Fruit fly (Drosophila melanogaster) whole organism, embryonic: ENCODE results near the gene CG32487.
A peak's percentile ranks its signal among the peaks of the same experiment; 100 is the strongest.

ENCODE experiments used
- Ada2b ChIP-seq: fragments of 200-800 bp; sonication (Bioruptor generic); IDR thresholded peaks from 2 replicates; pipeline ENCODE4 v1.3.6; 2022; ENCODE audit warnings: missing biosample characterization, missing genetic modification characterization
- Antp ChIP-seq: fragments of 200-800 bp; sonication (Bioruptor generic); optimal IDR thresholded peaks from 3 replicates; lab custom pipeline; 2016; ENCODE audit warnings: missing biosample characterization, missing genetic modification characterization
- B-H1 ChIP-seq: fragments of 200-800 bp; sonication (Bioruptor generic); IDR thresholded peaks from 3 replicates; pipeline ENCODE4 v1.3.6; 2022; ENCODE audit warnings: missing biosample characterization, missing genetic modification characterization
- CG10959 ChIP-seq: fragments of 200-800 bp; sonication (Bioruptor generic); IDR thresholded peaks from 2 replicates; pipeline ENCODE4 v1.3.6; 2022; ENCODE audit warnings: missing biosample characterization, missing genetic modification characterization
- CG12219 ChIP-seq: fragments of 200-800 bp; sonication (Bioruptor generic); optimal IDR thresholded peaks from 3 replicates; lab custom pipeline; 2018; ENCODE audit warnings: missing biosample characterization, mild to moderate bottlenecking, missing genetic modification characterization
- CG16815 ChIP-seq: fragments of 200-800 bp; sonication (Bioruptor generic); optimal IDR thresholded peaks from 3 replicates; lab custom pipeline; 2017; ENCODE audit warnings: missing biosample characterization, mild to moderate bottlenecking, missing genetic modification characterization
- CG17802 ChIP-seq: fragments of 200-800 bp; sonication (Bioruptor generic); optimal IDR thresholded peaks from 2 replicates; lab custom pipeline; 2018; ENCODE audit warnings: missing biosample characterization, mild to moderate bottlenecking, missing genetic modification characterization, moderate library complexity
- CG18619 ChIP-seq: fragments of 200-800 bp; sonication (Bioruptor generic); optimal IDR thresholded peaks from 3 replicates; lab custom pipeline; 2017; ENCODE audit warnings: missing biosample characterization, mild to moderate bottlenecking, missing genetic modification characterization
- CG18764 ChIP-seq: fragments of 200-800 bp; sonication (Bioruptor generic); optimal IDR thresholded peaks from 3 replicates; lab custom pipeline; 2016; ENCODE audit warnings: missing biosample characterization, missing genetic modification characterization
- CG2202 ChIP-seq: fragments of 200-800 bp; sonication (Bioruptor generic); optimal IDR thresholded peaks from 2 replicates; lab custom pipeline; 2018; ENCODE audit warnings: missing biosample characterization, mild to moderate bottlenecking, missing genetic modification characterization
- CG4707 ChIP-seq: fragments of 200-800 bp; sonication (Bioruptor generic); optimal IDR thresholded peaks from 2 replicates; lab custom pipeline; 2018; ENCODE audit warnings: missing biosample characterization, mild to moderate bottlenecking, missing genetic modification characterization, moderate library complexity
- CG6175 ChIP-seq: fragments of 200-800 bp; sonication (Bioruptor generic); IDR thresholded peaks from 3 replicates; pipeline ENCODE4 v1.3.6; 2022; ENCODE audit warnings: missing biosample characterization, missing genetic modification characterization
- CG7271 ChIP-seq: fragments of 200-800 bp; sonication (Bioruptor generic); optimal IDR thresholded peaks from 2 replicates; lab custom pipeline; 2018; ENCODE audit warnings: missing biosample characterization, mild to moderate bottlenecking, missing genetic modification characterization, moderate library complexity
- CG7839 ChIP-seq: fragments of 200-800 bp; sonication (Bioruptor generic); optimal IDR thresholded peaks from 3 replicates; lab custom pipeline; 2018; ENCODE audit warnings: missing biosample characterization, mild to moderate bottlenecking, missing genetic modification characterization, moderate library complexity
- CG8281 ChIP-seq: fragments of 200-800 bp; sonication (Bioruptor generic); optimal IDR thresholded peaks from 2 replicates; lab custom pipeline; 2018; ENCODE audit warnings: missing biosample characterization, mild to moderate bottlenecking, missing genetic modification characterization, moderate library complexity
- CG9437 ChIP-seq: fragments of 200-800 bp; sonication (Bioruptor generic); optimal IDR thresholded peaks from 2 replicates; lab custom pipeline; 2018; ENCODE audit warnings: missing biosample characterization, mild to moderate bottlenecking, missing genetic modification characterization
- Chrac-16 ChIP-seq: fragments of 200-800 bp; sonication (Bioruptor generic); optimal IDR thresholded peaks from 3 replicates; lab custom pipeline; 2016; ENCODE audit warnings: missing biosample characterization, missing genetic modification characterization
- CkIIα-i1 ChIP-seq: fragments of 200-800 bp; sonication (Bioruptor generic); IDR thresholded peaks from 2 replicates; pipeline ENCODE4 v1.3.6; 2022; ENCODE audit warnings: missing biosample characterization, missing genetic modification characterization
- D ChIP-seq, 2 experiments: fragments of 200-800 bp in 1 of 2; fragments of >200 bp in 1 of 2; sonication (Bioruptor generic) in 1 of 2; optimal IDR thresholded peaks; 2 replicates in 1 of 2; 3 replicates in 1 of 2; lab custom pipeline; 2017; ENCODE audit warnings: mild to moderate bottlenecking in 1 of 2, missing biosample characterization in 1 of 2, missing genetic modification characterization in 1 of 2, missing genetic modification reagents in 1 of 2
- Drgx ChIP-seq: fragments of 200-800 bp; sonication (Bioruptor generic); IDR thresholded peaks from 2 replicates; pipeline ENCODE4 v1.3.6; 2022; ENCODE audit warnings: missing biosample characterization, missing genetic modification characterization
- Eip74EF ChIP-seq, 2 experiments: fragments of 200-800 bp in 1 of 2; fragments of >200 bp in 1 of 2; sonication (Bioruptor generic) in 1 of 2; optimal IDR thresholded peaks; 2 replicates each; lab custom pipeline; 2017 to 2019; ENCODE audit warnings: missing biosample characterization in 2 of 2, missing genetic modification characterization in 2 of 2, mild to moderate bottlenecking in 1 of 2, moderate library complexity in 1 of 2
- MBD-R2 ChIP-seq: fragments of 200-800 bp; sonication (Bioruptor generic); IDR thresholded peaks from 2 replicates; pipeline ENCODE4 v1.3.6; 2022; ENCODE audit warnings: missing biosample characterization, missing genetic modification characterization
- MESR4 ChIP-seq: fragments of 200-800 bp; sonication (Bioruptor generic); optimal IDR thresholded peaks from 2 replicates; lab custom pipeline; 2018; ENCODE audit warnings: missing biosample characterization, mild to moderate bottlenecking, missing genetic modification characterization, moderate library complexity
- NC2β ChIP-seq: fragments of 200-800 bp; sonication (Bioruptor generic); optimal IDR thresholded peaks from 2 replicates; lab custom pipeline; 2016; ENCODE audit warnings: missing biosample characterization, missing genetic modification characterization
- Oaz ChIP-seq: fragments of 200-800 bp; sonication (Bioruptor generic); IDR thresholded peaks from 2 replicates; pipeline ENCODE4 v1.3.6; 2022; ENCODE audit warnings: missing biosample characterization, missing genetic modification characterization
- Tbp ChIP-seq: fragments of >200 bp; optimal IDR thresholded peaks from 2 replicates; lab custom pipeline; 2018; ENCODE audit warnings: missing biosample characterization, missing genetic modification characterization
- Usf ChIP-seq: fragments of 200-800 bp; sonication (Bioruptor generic); optimal IDR thresholded peaks from 2 replicates; lab custom pipeline; 2017; ENCODE audit warnings: missing genotype, missing biosample characterization, missing genetic modification characterization
- Xrp1 ChIP-seq: fragments of 200-800 bp; sonication (Bioruptor generic); IDR thresholded peaks from 2 replicates; pipeline ENCODE4 v1.3.6; 2022; ENCODE audit warnings: missing biosample characterization, missing genetic modification characterization
- YL-1 ChIP-seq: fragments of 200-800 bp; sonication (Bioruptor generic); optimal IDR thresholded peaks from 3 replicates; lab custom pipeline; 2017; ENCODE audit warnings: missing biosample characterization, mild to moderate bottlenecking, missing genetic modification characterization
- al ChIP-seq: fragments of 200-800 bp; sonication (Bioruptor generic); IDR thresholded peaks from 2 replicates; pipeline ENCODE4 v1.3.6; 2022; ENCODE audit warnings: missing biosample characterization, missing genetic modification characterization
- bab2 ChIP-seq: fragments of 200-800 bp; sonication (Bioruptor generic); optimal IDR thresholded peaks from 2 replicates; lab custom pipeline; 2016; ENCODE audit warnings: missing biosample characterization, missing genetic modification characterization
- caup ChIP-seq: fragments of 200-800 bp; sonication (Bioruptor generic); optimal IDR thresholded peaks from 3 replicates; lab custom pipeline; 2017; ENCODE audit warnings: missing biosample characterization, mild to moderate bottlenecking, missing genetic modification characterization, moderate library complexity; ENCODE audit not compliant: severe bottlenecking
- crp ChIP-seq, 2 experiments: fragments of 200-800 bp; sonication (Bioruptor generic); optimal IDR thresholded peaks; 2 replicates in 1 of 2; 3 replicates in 1 of 2; lab custom pipeline; 2017; ENCODE audit warnings: missing biosample characterization in 2 of 2, missing genetic modification characterization in 2 of 2, mild to moderate bottlenecking in 1 of 2, moderate library complexity in 1 of 2
- dati ChIP-seq: fragments of 200-800 bp; sonication (Bioruptor generic); IDR thresholded peaks from 2 replicates; pipeline ENCODE4 v1.3.6; 2022; ENCODE audit warnings: missing biosample characterization, missing genetic modification characterization
- dpn ChIP-seq, 2 experiments: fragments of 200-800 bp; sonication (Bioruptor generic); optimal IDR thresholded peaks; 3 replicates each; lab custom pipeline; 2016; ENCODE audit warnings: missing biosample characterization in 2 of 2, missing genetic modification characterization in 2 of 2
- esg ChIP-seq: fragments of 200-800 bp; sonication (Bioruptor generic); conservative IDR thresholded peaks from 2 replicates; pipeline ENCODE4 v1.3.6; 2022; ENCODE audit warnings: missing biosample characterization, missing genetic modification characterization
- exex ChIP-seq: fragments of 200-800 bp; sonication (Bioruptor generic); optimal IDR thresholded peaks from 4 replicates; lab custom pipeline; 2018; ENCODE audit warnings: missing biosample characterization, mild to moderate bottlenecking, missing genetic modification characterization, moderate library complexity
- jumu ChIP-seq: fragments of 200-800 bp; sonication (Bioruptor generic); optimal IDR thresholded peaks from 3 replicates; lab custom pipeline; 2016; ENCODE audit warnings: missing biosample characterization, missing genetic modification characterization
- kay ChIP-seq: fragments of 200-800 bp; sonication (Bioruptor generic); optimal IDR thresholded peaks from 2 replicates; lab custom pipeline; 2016; ENCODE audit warnings: missing biosample characterization, missing genetic modification characterization
- lov ChIP-seq, 2 experiments: fragments of 200-800 bp in 1 of 2; fragments of >200 bp in 1 of 2; sonication (Bioruptor generic) in 1 of 2; IDR thresholded peaks in 1 of 2; optimal IDR thresholded peaks in 1 of 2; 2 replicates in 1 of 2; 3 replicates in 1 of 2; pipeline versions ENCODE4 v1.3.6 to Lab custom; 2017 to 2022; ENCODE audit warnings: missing biosample characterization in 1 of 2, missing genetic modification characterization in 1 of 2
- mirr ChIP-seq: fragments of 200-800 bp; sonication (Bioruptor generic); optimal IDR thresholded peaks from 3 replicates; lab custom pipeline; 2018; ENCODE audit warnings: missing biosample characterization, mild to moderate bottlenecking, missing genetic modification characterization
- nerfin-1 ChIP-seq: fragments of 200-800 bp; sonication (Bioruptor generic); optimal IDR thresholded peaks from 3 replicates; lab custom pipeline; 2019; ENCODE audit warnings: missing biosample characterization, mild to moderate bottlenecking, missing genetic modification characterization, moderate library complexity
- pnt ChIP-seq: fragments of 200-800 bp; sonication (Bioruptor generic); optimal IDR thresholded peaks from 3 replicates; lab custom pipeline; 2016; ENCODE audit warnings: missing biosample characterization, missing genetic modification characterization
- run ChIP-seq: fragments of 200-800 bp; sonication (Bioruptor generic); optimal IDR thresholded peaks from 3 replicates; lab custom pipeline; 2018; ENCODE audit warnings: missing biosample characterization, mild to moderate bottlenecking, missing genetic modification characterization
- salm ChIP-seq: fragments of 200-800 bp; sonication (Bioruptor generic); optimal IDR thresholded peaks from 2 replicates; lab custom pipeline; 2018; ENCODE audit warnings: missing biosample characterization, mild to moderate bottlenecking, missing genetic modification characterization
- usp ChIP-seq: fragments of >200 bp; optimal IDR thresholded peaks from 2 replicates; lab custom pipeline; 2017; ENCODE audit warnings: missing biosample characterization, missing genetic modification characterization
- zf30C ChIP-seq: fragments of 200-800 bp; sonication (Bioruptor generic); optimal IDR thresholded peaks from 3 replicates; lab custom pipeline; 2018; ENCODE audit warnings: missing biosample characterization, mild to moderate bottlenecking, missing genetic modification characterization

Gene CG32487

DNA sequence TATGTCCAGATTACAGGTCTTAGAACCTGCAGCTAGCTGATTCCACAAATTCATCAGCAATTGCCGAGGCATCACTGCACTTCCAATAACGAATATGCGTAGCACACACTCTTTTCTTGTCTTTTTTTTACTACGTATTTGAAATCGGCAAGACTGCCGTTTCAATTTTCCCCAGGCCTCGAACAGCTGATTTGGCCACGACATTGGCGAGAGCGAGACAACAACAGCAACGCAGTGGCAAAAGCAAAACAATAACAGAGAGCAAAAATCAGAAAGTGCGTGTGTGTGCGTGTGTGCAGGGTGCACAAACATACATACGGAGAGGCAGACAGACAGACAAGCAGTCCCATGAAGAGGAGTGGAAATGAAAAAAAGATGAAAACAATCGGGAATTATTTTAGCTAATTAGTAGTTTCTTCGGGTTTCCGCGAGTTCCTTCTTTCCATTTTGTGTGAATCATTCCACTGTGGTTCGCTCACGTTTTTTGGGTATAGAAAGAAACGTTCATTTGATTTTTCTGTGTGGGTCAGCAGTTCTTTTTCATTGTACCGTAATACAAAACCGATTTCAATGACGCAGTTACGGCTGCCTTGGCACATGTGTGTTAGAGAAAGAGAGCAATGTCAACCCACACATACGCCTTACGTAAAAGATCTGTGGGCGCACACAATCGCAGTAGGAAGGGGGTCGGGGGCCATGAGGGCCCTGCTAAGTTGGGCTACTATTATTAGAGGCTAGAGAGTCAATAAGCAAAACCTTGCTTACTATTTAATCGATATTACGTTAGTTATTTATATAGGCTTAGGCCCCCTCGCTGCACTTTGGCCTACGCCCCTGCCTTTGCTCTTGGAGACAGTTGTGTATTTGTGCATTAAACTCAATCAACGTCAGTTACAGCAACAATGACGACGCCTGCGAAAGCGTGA, 43.3 kb upstream of the CG32487 start (continued):
- TF ChIP-seq MBD-R2 (GFP tag; lab: Robert Waterston, UW) = peak; percentile 99
- peak; percentile 98 for TF ChIP-seq CG10959 (GFP tag; lab: Robert Waterston, UW)
- TF ChIP-seq Oaz (GFP tag; lab: Robert Waterston, UW) = peak; percentile 98
- TF ChIP-seq CG9437 (GFP tag; lab: Kevin White, UChicago) = peak; percentile 97
- TF ChIP-seq CG2202 = peak; percentile 93
- peak; percentile 35 to 84 for TF ChIP-seq crp (GFP tag; optimal IDR thresholded peaks at IDR 0.05; lab: Kevin White, UChicago)
- no peak for TF ChIP-seq zf30C
- peak; percentile 98 for TF ChIP-seq CG7839
- TF ChIP-seq Tbp (GFP tag; lab: Kevin White, UChicago) = no peak
- TF ChIP-seq CG17802 = peak; percentile 88
- TF ChIP-seq run (tag; lab: Kevin White, UChicago) = peak; percentile 85
- peak; percentile 95 for TF ChIP-seq salm
- TF ChIP-seq Drgx (GFP tag; lab: Robert Waterston, UW) = peak; percentile 100
- TF ChIP-seq Eip74EF (GFP tag; optimal IDR thresholded peaks at IDR 0.05; lab: Kevin White, UChicago) = peak in 1 of 2 experiments; percentile 94
- peak; percentile 99 for TF ChIP-seq Chrac-16 (GFP tag; lab: Kevin White, UChicago)
- TF ChIP-seq NC2β (GFP tag; lab: Kevin White, UChicago) = peak; percentile 97
- peak; percentile 99 for TF ChIP-seq al
- TF ChIP-seq CG18619 (GFP tag; lab: Kevin White, UChicago) = peak; percentile 99
- TF ChIP-seq B-H1 (GFP tag; lab: Robert Waterston, UW) = peak; percentile 99
- peak; percentile 98 for TF ChIP-seq CG12219 (GFP tag; lab: Kevin White, UChicago)
- TF ChIP-seq Antp (GFP tag; lab: Kevin White, UChicago) = peak; percentile 99
- peak; percentile 1 for TF ChIP-seq D (optimal IDR thresholded peaks at IDR 0.05; lab: Kevin White, UChicago)
- peak; percentile 97 for TF ChIP-seq D (GFP tag; optimal IDR thresholded peaks at IDR 0.05; lab: Kevin White, UChicago)
- no peak for TF ChIP-seq lov (optimal IDR thresholded peaks at IDR 0.05; lab: Kevin White, UChicago)
- peak; percentile 99 for TF ChIP-seq lov (GFP tag; IDR thresholded peaks at IDR 0.05; lab: Robert Waterston, UW)
- peak; percentile 99 for TF ChIP-seq CG16815
- TF ChIP-seq CkIIα-i1 (GFP tag; lab: Robert Waterston, UW) = peak; percentile 98
- peak; percentile 66 for TF ChIP-seq MESR4 (GFP tag; lab: Kevin White, UChicago)
- peak; percentile 97 for TF ChIP-seq kay
- TF ChIP-seq exex = peak; percentile 85
- TF ChIP-seq mirr (GFP tag; lab: Kevin White, UChicago) = peak; percentile 94
- peak; percentile 85 for TF ChIP-seq CG7271
- TF ChIP-seq CG4707 = peak; percentile 92
- peak; percentile 99 for TF ChIP-seq esg
- peak; percentile 99 for TF ChIP-seq Xrp1 (GFP tag; lab: Robert Waterston, UW)
- no peak for TF ChIP-seq usp (GFP tag; lab: Kevin White, UChicago)
- peak; percentile 99 for TF ChIP-seq bab2 (GFP tag; lab: Kevin White, UChicago)
- peak; percentile 99 for TF ChIP-seq dpn (GFP tag; optimal IDR thresholded peaks at IDR 0.05; lab: Kevin White, UChicago)
- peak; percentile 97 for TF ChIP-seq dati
- TF ChIP-seq pnt (GFP tag; lab: Kevin White, UChicago) = peak; percentile 99
- peak; percentile 87 for TF ChIP-seq YL-1 (GFP tag; lab: Kevin White, UChicago)
- peak; percentile 98 for TF ChIP-seq Usf (GFP tag; lab: Kevin White, UChicago)
- TF ChIP-seq Ada2b (GFP tag; lab: Robert Waterston, UW) = peak; percentile 99
- peak; percentile 96 for TF ChIP-seq CG18764 (GFP tag; lab: Kevin White, UChicago)
- peak; percentile 90 for TF ChIP-seq CG8281 (tag; lab: Kevin White, UChicago)
- TF ChIP-seq caup = peak; percentile 98
- peak; percentile 99 for TF ChIP-seq jumu (GFP tag; lab: Kevin White, UChicago)
- peak; percentile 98 for TF ChIP-seq CG6175 (GFP tag; lab: Robert Waterston, UW)
- TF ChIP-seq nerfin-1 (tag; lab: Kevin White, UChicago) = peak; percentile 94
